Worm (Caenorhabditis elegans) whole organism, L3 larva: ENCODE measurements around the gene daf-31.

Source experiments
- fkh-10 ChIP-seq: sonication (generic microtip); optimal IDR thresholded peaks from 2 replicates; lab custom pipeline; 2017; ENCODE audit warnings: missing biosample characterization, missing genetic modification reagents, missing genetic modification characterization
- fos-1 ChIP-seq: fragments of 150-350 bp; optimal IDR thresholded peaks from 2 replicates; lab custom pipeline; 2014; ENCODE audit warnings: missing biosample characterization, missing genetic modification characterization
- lin-15B ChIP-seq: fragments of 150-350 bp; optimal IDR thresholded peaks from 2 replicates; lab custom pipeline; 2014; ENCODE audit warnings: missing biosample characterization, missing genetic modification characterization
- mdl-1 ChIP-seq: fragments of 150-350 bp; optimal IDR thresholded peaks from 2 replicates; lab custom pipeline; 2014; ENCODE audit warnings: missing biosample characterization, missing genetic modification characterization
- nhr-11 ChIP-seq: fragments of 150-350 bp; optimal IDR thresholded peaks from 2 replicates; lab custom pipeline; 2014; ENCODE audit warnings: missing biosample characterization, missing genetic modification characterization
- nhr-12 ChIP-seq: fragments of 150-350 bp; optimal IDR thresholded peaks from 2 replicates; lab custom pipeline; 2014; ENCODE audit warnings: missing biosample characterization, missing genetic modification characterization
- nhr-76 ChIP-seq: fragments of 150-350 bp; sonication (generic microtip); optimal IDR thresholded peaks from 5 replicates; lab custom pipeline; 2014; ENCODE audit warnings: missing biosample characterization, missing genetic modification characterization
- nhr-77 ChIP-seq: fragments of 150-350 bp; optimal IDR thresholded peaks from 2 replicates; lab custom pipeline; 2014; ENCODE audit warnings: missing biosample characterization, missing genetic modification characterization
- pha-4 ChIP-seq: fragments of 150-350 bp; optimal IDR thresholded peaks from 2 replicates; lab custom pipeline; 2014; ENCODE audit warnings: missing biosample characterization, missing genetic modification reagents, missing genetic modification characterization
- snpc-4 ChIP-seq: fragments of 150-350 bp; optimal IDR thresholded peaks from 2 replicates; lab custom pipeline; 2014; ENCODE audit warnings: missing biosample characterization, missing genetic modification characterization
- tbx-2 ChIP-seq: sonication (generic microtip); optimal IDR thresholded peaks from 2 replicates; lab custom pipeline; 2016; ENCODE audit warnings: mild to moderate bottlenecking, missing genetic modification characterization, missing compliant biosample characterization
- zag-1 ChIP-seq: fragments of 150-350 bp; optimal IDR thresholded peaks from 2 replicates; lab custom pipeline; 2014; ENCODE audit warnings: missing biosample characterization, missing genetic modification characterization

- TF ChIP-seq snpc-4 (no peak), nhr-76 (tag; lab: Kevin White, UChicago) (no peak), pha-4 (no peak), nhr-77 (tag; lab: Kevin White, UChicago) (no peak), nhr-11 (tag; lab: Kevin White, UChicago) (no peak), fkh-10 (GFP tag; lab: Kevin White, UChicago) (no peak), zag-1 (tag; lab: Kevin White, UChicago) (no peak), nhr-12 (no peak), fos-1 (tag; lab: Kevin White, UChicago) (no peak), tbx-2 (no peak), lin-15B (tag; lab: Kevin White, UChicago) (no peak), mdl-1 (tag; lab: Kevin White, UChicago) (no peak)
Observed at ce11 chrIV:8291232-8291631, 1.2 kb downstream of the daf-31 start, which contains the start of gene K07H8.2.
